Fruit fly (Drosophila melanogaster): ENCODE results near the gene Exo84.

Exo84 gene

DNA sequence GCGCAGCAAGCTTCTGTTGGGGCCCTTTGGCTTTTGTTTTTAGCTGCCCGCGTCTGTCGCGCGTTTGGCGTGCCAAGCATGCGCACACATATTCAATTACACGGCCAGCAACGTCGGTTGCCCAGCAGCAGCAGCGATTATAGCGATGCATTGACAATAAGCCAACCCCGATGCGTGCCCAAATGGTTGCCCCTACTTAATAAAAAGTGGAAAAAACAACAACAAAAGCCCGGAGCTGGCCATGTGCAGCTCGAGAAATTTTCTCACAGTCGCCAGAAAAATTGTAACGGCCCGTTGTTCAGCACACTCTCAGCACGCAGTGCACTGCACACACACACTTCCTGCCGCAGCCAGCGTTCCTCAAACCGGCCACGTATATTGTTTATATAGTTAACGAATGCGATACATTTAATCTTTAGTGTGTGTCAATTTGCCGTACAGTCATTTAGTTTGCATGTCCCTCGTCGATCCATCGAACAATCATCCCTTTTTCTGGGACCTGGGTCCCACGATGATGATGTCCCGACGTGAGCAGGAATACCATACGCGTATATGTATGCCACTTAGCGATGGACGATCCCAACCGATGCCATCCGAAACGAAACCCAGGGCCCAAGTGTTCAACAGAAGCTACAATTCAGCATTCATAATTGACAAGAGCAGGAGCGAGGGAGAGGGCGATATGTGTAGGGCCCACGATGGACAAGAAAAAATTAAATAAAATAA, 17.3 kb downstream of the Exo84 start (continued):
- no peak for TF ChIP-seq ATbp (GFP tag; optimal IDR thresholded peaks at IDR 0.05)
- peak; percentile 82 for TF ChIP-seq ac (GFP tag; optimal IDR thresholded peaks at IDR 0.05)
- no peak for TF ChIP-seq bowl (GFP tag; IDR thresholded peaks at IDR 0.05)
- TF ChIP-seq tin (GFP tag; optimal IDR thresholded peaks at IDR 0.05): no peak
- no peak for TF ChIP-seq H15 (GFP tag; IDR thresholded peaks at IDR 0.05)
- no peak for TF ChIP-seq CG33213 (GFP tag; optimal IDR thresholded peaks at IDR 0.05)
- no peak for TF ChIP-seq hbn (GFP tag; IDR thresholded peaks at IDR 0.05; ENCODE audit: partially characterized antibody)
- no peak for TF ChIP-seq slou (GFP tag; optimal IDR thresholded peaks at IDR 0.05)
- TF ChIP-seq CG18599 (GFP tag; optimal IDR thresholded peaks at IDR 0.05): no peak
- TF ChIP-seq ewg (GFP tag; optimal IDR thresholded peaks at IDR 0.05): peak; percentile 31
- TF ChIP-seq CG17829 (tag; optimal IDR thresholded peaks at IDR 0.05): peak; percentile 6
- TF ChIP-seq Med (GFP tag): peak; percentile 25
- TF ChIP-seq shn (GFP tag; optimal IDR thresholded peaks at IDR 0.05): no peak
- no peak for TF ChIP-seq Mad (GFP tag; optimal IDR thresholded peaks at IDR 0.05)
- TF ChIP-seq HmgD (GFP tag; optimal IDR thresholded peaks at IDR 0.05): no peak
- no peak for TF ChIP-seq btn (GFP tag; optimal IDR thresholded peaks at IDR 0.05)
- TF ChIP-seq Dek (tag; optimal IDR thresholded peaks at IDR 0.05): no peak
- peak; percentile 85 for TF ChIP-seq twi (tag; optimal IDR thresholded peaks at IDR 0.05)
- TF ChIP-seq CG12299 (tag; optimal IDR thresholded peaks at IDR 0.05): no peak
- no peak for TF ChIP-seq gcm (GFP tag; optimal IDR thresholded peaks at IDR 0.05)
- no peak for TF ChIP-seq jing (GFP tag; optimal IDR thresholded peaks at IDR 0.05)
- no peak for TF ChIP-seq Neu2 (GFP tag; optimal IDR thresholded peaks at IDR 0.05; ENCODE audit: borderline replicate concordance)
- no peak for TF ChIP-seq CG12104 (GFP tag; optimal IDR thresholded peaks at IDR 0.05)
- no peak for TF ChIP-seq Fer3 (tag; optimal IDR thresholded peaks at IDR 0.05)
- no peak for TF ChIP-seq NC2β (GFP tag; optimal IDR thresholded peaks at IDR 0.05)
- TF ChIP-seq CG4282 (GFP tag; optimal IDR thresholded peaks at IDR 0.05): no peak
- TF ChIP-seq zf30C (GFP tag; optimal IDR thresholded peaks at IDR 0.05): no peak
- no peak for TF ChIP-seq CG1529 (GFP tag; optimal IDR thresholded peaks at IDR 0.05)
- no peak for TF ChIP-seq CG12071 (GFP tag; optimal IDR thresholded peaks at IDR 0.05)
- TF ChIP-seq CG14667 (GFP tag; IDR thresholded peaks at IDR 0.05): no peak
- TF ChIP-seq chn (GFP tag; optimal IDR thresholded peaks at IDR 0.05): no peak
- TF ChIP-seq Myb (GFP tag; optimal IDR thresholded peaks at IDR 0.05): no peak
- no peak for TF ChIP-seq pb (GFP tag; optimal IDR thresholded peaks at IDR 0.05)
- no peak for TF ChIP-seq CG31441 (GFP tag; IDR thresholded peaks at IDR 0.05)
- peak; percentile 17 for TF ChIP-seq abd-A (tag; optimal IDR thresholded peaks at IDR 0.05)
- no peak for TF ChIP-seq tap (tag; optimal IDR thresholded peaks at IDR 0.05)
- peak; percentile 4 for TF ChIP-seq D19A (tag; optimal IDR thresholded peaks at IDR 0.05)
- no peak for TF ChIP-seq pzg (GFP tag; optimal IDR thresholded peaks at IDR 0.05)
- no peak for TF ChIP-seq br (optimal IDR thresholded peaks at IDR 0.05)
- TF ChIP-seq CG6791 (GFP tag; IDR thresholded peaks at IDR 0.05; ENCODE audit: partially characterized antibody): no peak
- TF ChIP-seq vnd (GFP tag; IDR thresholded peaks at IDR 0.05; ENCODE audit: partially characterized antibody): no peak
- no peak for TF ChIP-seq CG11093 (GFP tag; IDR thresholded peaks at IDR 0.05)
- TF ChIP-seq dysf (GFP tag; IDR thresholded peaks at IDR 0.05): peak; percentile 38; the same call in 1 of the 3 replicates
- no peak for TF ChIP-seq en (GFP tag; optimal IDR thresholded peaks at IDR 0.05)
- no peak for TF ChIP-seq Antp (GFP tag; optimal IDR thresholded peaks at IDR 0.05)
- peak; percentile 1 for TF ChIP-seq oc (tag; optimal IDR thresholded peaks at IDR 0.05)
- no peak for TF ChIP-seq scrt (GFP tag; optimal IDR thresholded peaks at IDR 0.05)
- no peak for TF ChIP-seq CG9876 (GFP tag; optimal IDR thresholded peaks at IDR 0.05)
- peak; percentile 63 for TF ChIP-seq Hey (tag; optimal IDR thresholded peaks at IDR 0.05)
- peak; percentile 7 for TF ChIP-seq CG8281 (tag; optimal IDR thresholded peaks at IDR 0.05)
- no peak for TF ChIP-seq Mrtf (GFP tag; IDR thresholded peaks at IDR 0.05)

All from whole organism, embryonic.